Fruit fly (Drosophila melanogaster): ENCODE measurements around the gene CCT4.

Gene CCT4

dm6 chr2L:12694823-12695420 lies 2.2 kb upstream of the CCT4 start, which contains the start of the genes IFT43 and PICK1 (continued):
- TF ChIP-seq CG9609 (GFP tag; optimal IDR thresholded peaks at IDR 0.05) (no peak), CG14860 (GFP tag; IDR thresholded peaks at IDR 0.05; ENCODE audit: partially characterized antibody) (peak; percentile 72), Sry-δ (GFP tag; optimal IDR thresholded peaks at IDR 0.05) (peak; percentile 64), Sin3A (optimal IDR thresholded peaks at IDR 0.05) (peak; percentile 63), dan (GFP tag; IDR thresholded peaks at IDR 0.05) (no peak), Scr (GFP tag; IDR thresholded peaks at IDR 0.05; ENCODE audit: partially characterized antibody) (peak; percentile 81), CG13424 (tag; optimal IDR thresholded peaks at IDR 0.05) (no peak), inv (GFP tag; IDR thresholded peaks at IDR 0.05; ENCODE audit: partially characterized antibody) (peak; percentile 56), zfh1 (GFP tag; IDR thresholded peaks at IDR 0.05) (0 out of 3 replicates have a peak, but pooled peaks have one; percentile 11), ssp (GFP tag; IDR thresholded peaks at IDR 0.05) (no peak), stwl (tag; optimal IDR thresholded peaks at IDR 0.05) (peak; percentile 48), sens (GFP tag) (peak; percentile 46), lbe (GFP tag; optimal IDR thresholded peaks at IDR 0.05) (no peak), abd-A (tag; optimal IDR thresholded peaks at IDR 0.05) (no peak), CG34224 (GFP tag; IDR thresholded peaks at IDR 0.05; ENCODE audit: partially characterized antibody) (peak; percentile 79), Bgb (GFP tag; IDR thresholded peaks at IDR 0.05; ENCODE audit: partially characterized antibody) (peak; percentile 89), CG2120 (GFP tag; optimal IDR thresholded peaks at IDR 0.05) (no peak), CG10959 (GFP tag; IDR thresholded peaks at IDR 0.05) (no peak), bowl (GFP tag; IDR thresholded peaks at IDR 0.05) (no peak), Lhr (GFP tag; optimal IDR thresholded peaks at IDR 0.05) (peak; percentile 2), E2f2 (GFP tag; IDR thresholded peaks at IDR 0.05) (peak; percentile 47; the same call in 1 of the 2 replicates), Hey (tag; optimal IDR thresholded peaks at IDR 0.05) (no peak), CG7963 (GFP tag; IDR thresholded peaks at IDR 0.05; ENCODE audit: partially characterized antibody) (peak; percentile 69; the same call in 2 of the 3 replicates), scrt (GFP tag; optimal IDR thresholded peaks at IDR 0.05) (peak; percentile 96), sqz (GFP tag; optimal IDR thresholded peaks at IDR 0.05) (no peak), kah (GFP tag; optimal IDR thresholded peaks at IDR 0.05) (peak; percentile 99), onecut (GFP tag; IDR thresholded peaks at IDR 0.05) (peak; percentile 98), CG9797 (GFP tag; optimal IDR thresholded peaks at IDR 0.05) (peak; percentile 40), trem (tag; optimal IDR thresholded peaks at IDR 0.05) (peak; percentile 54), bbx (GFP tag; IDR thresholded peaks at IDR 0.05; ENCODE audit: partially characterized antibody) (peak; percentile 86), unc-4 (GFP tag; IDR thresholded peaks at IDR 0.05; ENCODE audit: partially characterized antibody) (peak; percentile 75)

DNA sequence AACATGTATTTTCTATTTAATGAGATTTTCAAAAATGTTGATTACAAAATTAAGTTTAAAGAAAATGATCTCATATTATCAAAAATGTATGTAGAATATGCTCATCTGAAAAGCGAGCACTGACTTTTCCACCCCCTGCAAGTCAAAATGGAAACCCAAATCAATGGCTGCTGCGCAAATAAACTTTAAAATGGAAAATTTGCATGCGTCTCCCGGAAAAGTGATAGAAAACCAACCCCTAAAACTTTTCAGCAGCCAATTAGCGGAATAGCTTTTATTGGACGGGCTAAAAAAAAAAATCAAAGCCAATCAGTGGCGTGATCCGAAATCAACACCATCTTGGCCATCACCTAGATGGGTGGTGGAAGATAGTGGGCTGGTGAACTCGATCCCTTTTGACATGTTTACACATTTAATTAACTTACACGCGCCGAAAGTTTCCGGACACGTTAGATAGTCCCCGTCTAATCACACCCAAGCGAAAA lies 3.4 kb downstream of the CCT4 start:
- TF ChIP-seq B-H2 (GFP tag; optimal IDR thresholded peaks at IDR 0.05) (no peak), seq (GFP tag; IDR thresholded peaks at IDR 0.05) (peak; percentile 39; the same call in 1 of the 2 replicates), cato (GFP tag; optimal IDR thresholded peaks at IDR 0.05; ENCODE audit: borderline replicate concordance) (no peak), CoRest (tag; optimal IDR thresholded peaks at IDR 0.05) (no peak), pan (optimal IDR thresholded peaks at IDR 0.05) (no peak), pan (GFP tag; optimal IDR thresholded peaks at IDR 0.05 in 1 of 2, IDR thresholded peaks at IDR 0.05 in 1 of 2) (no peak), lov (optimal IDR thresholded peaks at IDR 0.05) (no peak), lov (GFP tag; IDR thresholded peaks at IDR 0.05) (peak; percentile 6; the same call in 1 of the 3 replicates), Nf-YC (tag; optimal IDR thresholded peaks at IDR 0.05) (peak; percentile 94), Nf-YB (GFP tag; optimal IDR thresholded peaks at IDR 0.05) (peak; percentile 92), dysf (GFP tag; IDR thresholded peaks at IDR 0.05) (no peak), CG1233 (GFP tag; optimal IDR thresholded peaks at IDR 0.05) (no peak)

All from whole organism, embryonic.